Fruit fly (Drosophila melanogaster) whole organism, embryonic: ENCODE measurements around the gene mmd.

ENCODE experiments used
- Antp ChIP-seq: fragments of 200-800 bp; sonication (Bioruptor generic); optimal IDR thresholded peaks from 3 replicates; lab custom pipeline; 2016; ENCODE audit warnings: missing biosample characterization, missing genetic modification characterization
- CG10267 ChIP-seq: fragments of 200-800 bp; sonication (Bioruptor generic); optimal IDR thresholded peaks from 2 replicates; lab custom pipeline; 2018; ENCODE audit warnings: missing biosample characterization, mild to moderate bottlenecking, missing genetic modification characterization, moderate library complexity
- CG11696 ChIP-seq: fragments of 200-800 bp; sonication (Bioruptor generic); IDR thresholded peaks from 2 replicates; pipeline ENCODE4 v1.3.6; 2022; ENCODE audit warnings: missing biosample characterization, missing genetic modification characterization
- CG11723 ChIP-seq: fragments of 200-800 bp; sonication (Bioruptor generic); optimal IDR thresholded peaks from 2 replicates; lab custom pipeline; 2017; ENCODE audit warnings: missing biosample characterization, mild to moderate bottlenecking, missing genetic modification characterization
- CG12391 ChIP-seq: fragments of 200-800 bp; sonication (Bioruptor generic); optimal IDR thresholded peaks from 3 replicates; lab custom pipeline; 2018; ENCODE audit warnings: missing biosample characterization, mild to moderate bottlenecking, missing genetic modification characterization, moderate library complexity
- CG13775 ChIP-seq: fragments of 200-800 bp; sonication (Bioruptor generic); optimal IDR thresholded peaks from 3 replicates; lab custom pipeline; 2017; ENCODE audit warnings: missing biosample characterization, mild to moderate bottlenecking, missing genetic modification characterization
- CG14860 ChIP-seq: fragments of 200-800 bp; sonication (Bioruptor generic); IDR thresholded peaks from 3 replicates; pipeline ENCODE4 v1.3.6; 2022; ENCODE audit warnings: missing biosample characterization, missing genetic modification characterization; ENCODE audit not compliant: partially characterized antibody
- CG15269 ChIP-seq: fragments of 200-800 bp; sonication (Bioruptor generic); optimal IDR thresholded peaks from 2 replicates; lab custom pipeline; 2018; ENCODE audit warnings: missing biosample characterization, mild to moderate bottlenecking, missing genetic modification characterization, moderate library complexity
- CG18262 ChIP-seq: fragments of 200-800 bp; optimal IDR thresholded peaks from 3 replicates; lab custom pipeline; 2019; ENCODE audit warnings: missing biosample characterization, mild to moderate bottlenecking, missing genetic modification characterization, moderate library complexity
- CG18619 ChIP-seq: fragments of 200-800 bp; sonication (Bioruptor generic); optimal IDR thresholded peaks from 3 replicates; lab custom pipeline; 2017; ENCODE audit warnings: missing biosample characterization, mild to moderate bottlenecking, missing genetic modification characterization
- CG2116 ChIP-seq: fragments of 200-800 bp; sonication (Bioruptor generic); optimal IDR thresholded peaks from 3 replicates; lab custom pipeline; 2018; ENCODE audit warnings: missing biosample characterization, mild to moderate bottlenecking, missing genetic modification characterization
- CG2678 ChIP-seq: fragments of 200-800 bp; sonication (Bioruptor generic); optimal IDR thresholded peaks from 3 replicates; lab custom pipeline; 2019; ENCODE audit warnings: missing biosample characterization, mild to moderate bottlenecking, missing genetic modification characterization, moderate library complexity
- CG33557 ChIP-seq: fragments of 200-800 bp; sonication (Bioruptor generic); optimal IDR thresholded peaks from 2 replicates; lab custom pipeline; 2019; ENCODE audit warnings: missing biosample characterization, mild to moderate bottlenecking, missing genetic modification characterization, moderate library complexity
- CG3995 ChIP-seq: fragments of 200-800 bp; sonication (Bioruptor generic); optimal IDR thresholded peaks from 3 replicates; lab custom pipeline; 2016; ENCODE audit warnings: missing biosample characterization, missing genetic modification characterization
- CG4328 ChIP-seq: fragments of 200-800 bp; sonication (Bioruptor generic); optimal IDR thresholded peaks from 3 replicates; lab custom pipeline; 2017; ENCODE audit warnings: missing biosample characterization, missing genetic modification reagents, missing genetic modification characterization
- CG4424 ChIP-seq: fragments of 200-800 bp; sonication (Bioruptor generic); optimal IDR thresholded peaks from 3 replicates; lab custom pipeline; 2016; ENCODE audit warnings: missing biosample characterization, missing genetic modification characterization
- CG5245 ChIP-seq: fragments of 200-800 bp; sonication (Bioruptor generic); optimal IDR thresholded peaks from 3 replicates; lab custom pipeline; 2016; ENCODE audit warnings: missing biosample characterization, missing genetic modification characterization
- CG7556 ChIP-seq: fragments of 200-800 bp; sonication (Bioruptor generic); optimal IDR thresholded peaks from 2 replicates; lab custom pipeline; 2017; ENCODE audit warnings: missing biosample characterization, mild to moderate bottlenecking, missing genetic modification characterization
- CG7987 ChIP-seq: fragments of 200-800 bp; sonication (Bioruptor generic); optimal IDR thresholded peaks from 2 replicates; lab custom pipeline; 2018; ENCODE audit warnings: missing biosample characterization, mild to moderate bottlenecking, missing genetic modification characterization, moderate library complexity
- CG8281 ChIP-seq: fragments of 200-800 bp; sonication (Bioruptor generic); optimal IDR thresholded peaks from 2 replicates; lab custom pipeline; 2018; ENCODE audit warnings: missing biosample characterization, mild to moderate bottlenecking, missing genetic modification characterization, moderate library complexity
- CG8290 ChIP-seq, 3 experiments: fragments of 200-800 bp; sonication (Bioruptor generic); optimal IDR thresholded peaks; 2 replicates each; lab custom pipeline; 2016 to 2019; ENCODE audit warnings: missing biosample characterization in 3 of 3, missing genetic modification characterization in 3 of 3, mild to moderate bottlenecking in 2 of 3, moderate library complexity in 1 of 3
- CG8359 ChIP-seq: fragments of 200-800 bp; sonication (Bioruptor generic); optimal IDR thresholded peaks from 2 replicates; lab custom pipeline; 2017; ENCODE audit warnings: missing biosample characterization, mild to moderate bottlenecking, missing genetic modification characterization, borderline replicate concordance
- CG8765 ChIP-seq: fragments of 200-800 bp; sonication (Bioruptor generic); IDR thresholded peaks from 2 replicates; pipeline ENCODE4 v1.3.6; 2022; ENCODE audit warnings: missing biosample characterization, missing genetic modification characterization
- CG8944 ChIP-seq: fragments of 200-800 bp; sonication (Bioruptor generic); optimal IDR thresholded peaks from 3 replicates; lab custom pipeline; 2016; ENCODE audit warnings: missing biosample characterization, missing genetic modification characterization
- CoRest ChIP-seq: fragments of 200-800 bp; sonication (Bioruptor generic); optimal IDR thresholded peaks from 3 replicates; lab custom pipeline; 2018; ENCODE audit warnings: missing biosample characterization, mild to moderate bottlenecking, missing genetic modification characterization, moderate library complexity
- D19A ChIP-seq: fragments of 200-800 bp; optimal IDR thresholded peaks from 3 replicates; lab custom pipeline; 2019; ENCODE audit warnings: missing biosample characterization, mild to moderate bottlenecking, missing genetic modification characterization, moderate library complexity
- Dip3 ChIP-seq: fragments of 200-800 bp; sonication (Bioruptor generic); optimal IDR thresholded peaks from 3 replicates; lab custom pipeline; 2016; ENCODE audit warnings: missing biosample characterization, missing genetic modification characterization
- Lhr ChIP-seq: fragments of 200-800 bp; sonication (Bioruptor generic); optimal IDR thresholded peaks from 3 replicates; lab custom pipeline; 2017; ENCODE audit warnings: mild to moderate bottlenecking, missing biosample characterization, missing genetic modification reagents, missing genetic modification characterization
- MBD-R2 ChIP-seq: fragments of 200-800 bp; sonication (Bioruptor generic); IDR thresholded peaks from 2 replicates; pipeline ENCODE4 v1.3.6; 2022; ENCODE audit warnings: missing biosample characterization, missing genetic modification characterization
- MESR4 ChIP-seq: fragments of 200-800 bp; sonication (Bioruptor generic); optimal IDR thresholded peaks from 2 replicates; lab custom pipeline; 2018; ENCODE audit warnings: missing biosample characterization, mild to moderate bottlenecking, missing genetic modification characterization, moderate library complexity
- Mad ChIP-seq: fragments of 200-800 bp; sonication (Bioruptor generic); optimal IDR thresholded peaks from 2 replicates; lab custom pipeline; 2016; ENCODE audit warnings: missing biosample characterization, missing genetic modification characterization
- Nf-YA ChIP-seq: fragments of 200-800 bp; sonication (Bioruptor generic); IDR thresholded peaks from 2 replicates; pipeline ENCODE4 v1.3.6; 2022; ENCODE audit warnings: missing biosample characterization, missing genetic modification characterization
- Optix ChIP-seq: fragments of 200-800 bp; sonication (Bioruptor generic); IDR thresholded peaks from 3 replicates; pipeline ENCODE4 v1.3.6; 2022; ENCODE audit warnings: missing biosample characterization, missing genetic modification characterization
- Stat92E ChIP-seq, 3 experiments: fragments of >200 bp in 2 of 3; fragments of 200-800 bp in 1 of 3; sonication (Bioruptor generic) in 1 of 3; optimal IDR thresholded peaks; 2 replicates each; lab custom pipeline; 2017 to 2019; ENCODE audit warnings: missing biosample characterization in 3 of 3, missing genetic modification characterization in 3 of 3, mild to moderate bottlenecking in 1 of 3, moderate library complexity in 1 of 3
- ato ChIP-seq: fragments of 200-800 bp; sonication (Bioruptor generic); IDR thresholded peaks from 2 replicates; pipeline ENCODE4 v1.3.6; 2022; ENCODE audit warnings: missing biosample characterization, missing genetic modification characterization; ENCODE audit not compliant: partially characterized antibody
- dimm ChIP-seq: fragments of 200-800 bp; sonication (Bioruptor generic); IDR thresholded peaks from 2 replicates; pipeline ENCODE4 v1.3.6; 2022; ENCODE audit warnings: missing biosample characterization, missing genetic modification characterization
- gfzf ChIP-seq: fragments of 200-800 bp; sonication (Bioruptor generic); optimal IDR thresholded peaks from 2 replicates; lab custom pipeline; 2016; ENCODE audit warnings: missing biosample characterization, mild to moderate bottlenecking, missing genetic modification characterization, moderate library complexity
- hbn ChIP-seq: fragments of 200-800 bp; sonication (Bioruptor generic); IDR thresholded peaks from 2 replicates; pipeline ENCODE4 v1.3.6; 2022; ENCODE audit warnings: missing biosample characterization, missing genetic modification characterization; ENCODE audit not compliant: partially characterized antibody
- kah ChIP-seq: fragments of 200-800 bp; sonication (Bioruptor generic); optimal IDR thresholded peaks from 2 replicates; lab custom pipeline; 2018; ENCODE audit warnings: missing biosample characterization, mild to moderate bottlenecking, missing genetic modification characterization
- mam ChIP-seq: fragments of 200-800 bp; sonication (Bioruptor generic); optimal IDR thresholded peaks from 3 replicates; lab custom pipeline; 2016; ENCODE audit warnings: missing biosample characterization, missing genetic modification characterization
- otp ChIP-seq: fragments of 200-800 bp; sonication (Bioruptor generic); IDR thresholded peaks from 3 replicates; pipeline ENCODE4, ENCODE4 v1.3.6; 2022; ENCODE audit warnings: missing biosample characterization, missing genetic modification characterization
- prd ChIP-seq, 3 experiments: fragments of >200 bp in 2 of 3; fragments of 200-800 bp in 1 of 3; sonication (Bioruptor generic) in 1 of 3; optimal IDR thresholded peaks in 2 of 3; IDR thresholded peaks in 1 of 3; 2 replicates in 2 of 3; 3 replicates in 1 of 3; pipeline versions ENCODE4 v1.3.6 to Lab custom; 2017 to 2022; ENCODE audit warnings: missing biosample characterization in 1 of 3, missing genetic modification characterization in 1 of 3
- sc ChIP-seq, 3 experiments: fragments of >200 bp in 2 of 3; fragments of 200-800 bp in 1 of 3; sonication (Bioruptor generic) in 1 of 3; optimal IDR thresholded peaks; 2 replicates in 2 of 3; 3 replicates in 1 of 3; lab custom pipeline; 2017; ENCODE audit warnings: mild to moderate bottlenecking in 1 of 3, missing biosample characterization in 1 of 3, missing genetic modification characterization in 1 of 3, missing genetic modification reagents in 1 of 3
- sens ChIP-seq: fragments of 200-800 bp; sonication (Bioruptor generic); peaks from one replicate; lab custom pipeline; 2016; ENCODE audit warnings: missing biosample characterization, missing genetic modification characterization
- stwl ChIP-seq: fragments of 200-800 bp; sonication (Bioruptor generic); optimal IDR thresholded peaks from 3 replicates; lab custom pipeline; 2018; ENCODE audit warnings: missing biosample characterization, mild to moderate bottlenecking, missing genetic modification characterization, moderate library complexity
- toy ChIP-seq: fragments of 200-800 bp; sonication (Bioruptor generic); IDR thresholded peaks from 2 replicates; pipeline ENCODE4 v1.3.6; 2022; ENCODE audit warnings: missing biosample characterization, missing genetic modification characterization
- vfl ChIP-seq: fragments of 200-800 bp; sonication (Bioruptor generic); optimal IDR thresholded peaks from 2 replicates; lab custom pipeline; 2016; ENCODE audit warnings: missing biosample characterization, missing genetic modification characterization
- z ChIP-seq: fragments of 200-800 bp; sonication (Bioruptor generic); IDR thresholded peaks from 3 replicates; pipeline ENCODE4 v1.3.6; 2022; ENCODE audit warnings: missing biosample characterization, missing genetic modification characterization

Gene mmd

dm6 chrX:15986654-15987053 lies 13.7 kb upstream of the mmd start, which contains the start of gene ND-20 (continued):
- TF ChIP-seq CG8290 (GFP tag; optimal IDR thresholded peaks at IDR 0.05; lab: Kevin White, UChicago) = peak; percentile 56
- TF ChIP-seq CG8290 (tag; optimal IDR thresholded peaks at IDR 0.05; lab: Kevin White, UChicago) = no peak
- peak; percentile 27 for TF ChIP-seq mam (GFP tag; lab: Kevin White, UChicago)
- no peak for TF ChIP-seq CG2678
- TF ChIP-seq ato (GFP tag; lab: Robert Waterston, UW) = no peak
- TF ChIP-seq CG14860 = no peak
- TF ChIP-seq CG7556 (GFP tag; lab: Kevin White, UChicago) = no peak
- TF ChIP-seq Stat92E (GFP tag; optimal IDR thresholded peaks at IDR 0.05; lab: Kevin White, UChicago) = peak in 1 of 3 experiments; percentile 90
- no peak for TF ChIP-seq hbn (GFP tag; lab: Robert Waterston, UW)
- TF ChIP-seq Mad (GFP tag; lab: Kevin White, UChicago) = peak; percentile 46
- TF ChIP-seq kah (GFP tag; lab: Kevin White, UChicago) = no peak
- TF ChIP-seq CG4424 (GFP tag; lab: Kevin White, UChicago) = no peak
- no peak for TF ChIP-seq CG8359 (GFP tag; lab: Kevin White, UChicago)
- TF ChIP-seq otp (GFP tag; lab: Robert Waterston, UW) = no peak
- TF ChIP-seq Dip3 (GFP tag; lab: Kevin White, UChicago) = no peak
- TF ChIP-seq sc (optimal IDR thresholded peaks at IDR 0.05; lab: Kevin White, UChicago) = no peak
- TF ChIP-seq sc (GFP tag; optimal IDR thresholded peaks at IDR 0.05; lab: Kevin White, UChicago) = no peak
- no peak for TF ChIP-seq dimm (GFP tag; lab: Robert Waterston, UW)
- TF ChIP-seq Nf-YA (GFP tag; lab: Robert Waterston, UW) = no peak

- no peak for TF ChIP-seq vfl (GFP tag; lab: Kevin White, UChicago)
- no peak for TF ChIP-seq CG2116 (GFP tag; lab: Kevin White, UChicago)
- peak; percentile 20 for TF ChIP-seq CoRest (tag; lab: Kevin White, UChicago)
- no peak for TF ChIP-seq CG5245 (GFP tag; lab: Kevin White, UChicago)
- no peak for TF ChIP-seq CG8944
- TF ChIP-seq CG11696 = no peak
- no peak for TF ChIP-seq CG8765
- peak; percentile 21 for TF ChIP-seq D19A (tag; lab: Kevin White, UChicago)
- peak; percentile 41 for TF ChIP-seq MESR4
- no peak for TF ChIP-seq CG7987 (GFP tag; lab: Kevin White, UChicago)
- TF ChIP-seq toy (GFP tag; lab: Robert Waterston, UW) = no peak
- no peak for TF ChIP-seq CG33557
- peak; percentile 15 for TF ChIP-seq CG10267 (tag; lab: Kevin White, UChicago)
- TF ChIP-seq CG8281 (tag; lab: Kevin White, UChicago) = no peak
- TF ChIP-seq Lhr (GFP tag; lab: Kevin White, UChicago) = peak; percentile 11
- TF ChIP-seq Optix (GFP tag; lab: Robert Waterston, UW) = no peak
- peak; percentile 45 for TF ChIP-seq MBD-R2 (GFP tag; lab: Robert Waterston, UW)
- peak; percentile 4 for TF ChIP-seq CG18262
- TF ChIP-seq sens (GFP tag; lab: Kevin White, UChicago) = peak; percentile 47
- no peak for TF ChIP-seq CG4328
- TF ChIP-seq CG11723 = no peak
- TF ChIP-seq CG8290 (GFP tag; optimal IDR thresholded peaks at IDR 0.05; lab: Kevin White, UChicago) = peak; percentile 12
- no peak for TF ChIP-seq CG8290 (tag; optimal IDR thresholded peaks at IDR 0.05; lab: Kevin White, UChicago)
- TF ChIP-seq Antp (GFP tag; lab: Kevin White, UChicago) = no peak
- peak; percentile 64 for TF ChIP-seq gfzf (GFP tag; lab: Kevin White, UChicago)
- no peak for TF ChIP-seq CG15269 (tag; lab: Kevin White, UChicago)
- TF ChIP-seq CG12391 (tag; lab: Kevin White, UChicago) = peak; percentile 37
- TF ChIP-seq stwl (tag; lab: Kevin White, UChicago) = peak; percentile 9
- TF ChIP-seq CG18619 (GFP tag; lab: Kevin White, UChicago) = no peak
- peak; percentile 18 for TF ChIP-seq CG3995 (GFP tag; lab: Kevin White, UChicago)
- TF ChIP-seq z (GFP tag; lab: Robert Waterston, UW) = no peak
- TF ChIP-seq CG13775 = no peak
- no peak for TF ChIP-seq prd (optimal IDR thresholded peaks at IDR 0.05; lab: Kevin White, UChicago)
- 0 out of 3 replicates have a peak, but pooled peaks have one; percentile 26 for TF ChIP-seq prd (GFP tag; IDR thresholded peaks at IDR 0.05; lab: Robert Waterston, UW)
Measured at dm6 chrX:15983501-15983900, 10.5 kb upstream of the mmd start, which contains the start of gene Slc25A46a. TSS of gene Slc25A46a (plus strand) at chrX:15983772.
